Worm (Caenorhabditis elegans) whole organism, L1 larva: ENCODE measurements around the gene trpp-3.

Experiments used
- F16B12.6 ChIP-seq: fragments of 150-350 bp; optimal IDR thresholded peaks from 2 replicates; lab custom pipeline; 2014; ENCODE audit warnings: missing biosample characterization, missing genetic modification characterization
- Y116A8C.19 ChIP-seq: sonication (generic microtip); optimal IDR thresholded peaks from 2 replicates; lab custom pipeline; 2016; ENCODE audit warnings: missing compliant biosample characterization, missing genetic modification characterization, borderline replicate concordance
- aha-1 ChIP-seq: fragments of 150-350 bp; optimal IDR thresholded peaks from 2 replicates; lab custom pipeline; 2014; ENCODE audit warnings: missing biosample characterization, missing genetic modification characterization
- aly-2 ChIP-seq: fragments of 150-350 bp; optimal IDR thresholded peaks from 2 replicates; lab custom pipeline; 2014; ENCODE audit warnings: missing biosample characterization, missing genetic modification characterization
- ceh-88 ChIP-seq: fragments of 200-800 bp; sonication (Bioruptor generic); IDR thresholded peaks from 2 replicates; pipeline ENCODE4 v1.3.6; 2022; ENCODE audit warnings: missing genetic modification characterization, missing compliant biosample characterization
- ceh-90 ChIP-seq: sonication (generic microtip); optimal IDR thresholded peaks from 2 replicates; lab custom pipeline; 2016; ENCODE audit warnings: missing genetic modification characterization, missing compliant biosample characterization
- ces-1 ChIP-seq: fragments of 150-350 bp; optimal IDR thresholded peaks from 2 replicates; lab custom pipeline; 2014; ENCODE audit warnings: missing biosample characterization, missing genetic modification reagents, missing genetic modification characterization
- dpl-1 ChIP-seq, 3 experiments: fragments of 150-350 bp in 2 of 3; sonication (generic microtip) in 1 of 3; optimal IDR thresholded peaks; 2 replicates each; lab custom pipeline; 2014 to 2017; ENCODE audit warnings: missing biosample characterization in 3 of 3, missing genetic modification characterization in 3 of 3, missing genetic modification reagents in 3 of 3
- efl-3 ChIP-seq: fragments of 200-800 bp; sonication (Bioruptor generic); optimal IDR thresholded peaks from 2 replicates; lab custom pipeline; 2018; ENCODE audit warnings: mild to moderate bottlenecking, missing genetic modification characterization, missing compliant biosample characterization
- elt-2 ChIP-seq: sonication (generic microtip); optimal IDR thresholded peaks from 2 replicates; lab custom pipeline; 2016; ENCODE audit warnings: missing genetic modification characterization, mild to moderate bottlenecking, inconsistent platforms, missing compliant biosample characterization, missing genetic modification reagents
- fkh-10 ChIP-seq: sonication (generic microtip); optimal IDR thresholded peaks from 2 replicates; lab custom pipeline; 2017; ENCODE audit warnings: missing biosample characterization, missing genetic modification reagents, missing genetic modification characterization
- fkh-8 ChIP-seq: sonication (generic microtip); optimal IDR thresholded peaks from 2 replicates; lab custom pipeline; 2016; ENCODE audit warnings: mild to moderate bottlenecking, missing genetic modification characterization, missing compliant biosample characterization
- hlh-17 ChIP-seq: fragments of 200-800 bp; sonication (Bioruptor generic); optimal IDR thresholded peaks from 2 replicates; lab custom pipeline; 2018; ENCODE audit warnings: missing genetic modification characterization, mild to moderate bottlenecking, missing compliant biosample characterization, moderate library complexity, borderline replicate concordance
- isw-1 ChIP-seq: fragments of 200-800 bp; sonication (Bioruptor generic); IDR thresholded peaks from 2 replicates; pipeline ENCODE4 v1.3.6; 2022; ENCODE audit warnings: missing genetic modification characterization, missing compliant biosample characterization
- lin-15B ChIP-seq: fragments of 150-350 bp; sonication (generic microtip); optimal IDR thresholded peaks from 3 replicates; lab custom pipeline; 2014; ENCODE audit warnings: missing biosample characterization, missing genetic modification characterization
- lin-39 ChIP-seq: fragments of 150-350 bp; optimal IDR thresholded peaks from 2 replicates; lab custom pipeline; 2014; ENCODE audit warnings: missing biosample characterization, missing genetic modification reagents, missing genetic modification characterization
- lir-3 ChIP-seq: sonication (generic microtip); optimal IDR thresholded peaks from 2 replicates; lab custom pipeline; 2016; ENCODE audit warnings: mild to moderate bottlenecking, missing genetic modification characterization, moderate library complexity, missing compliant biosample characterization; ENCODE audit not compliant: poor library complexity
- lsy-2 ChIP-seq, 2 experiments: fragments of 150-350 bp; optimal IDR thresholded peaks; 2 replicates each; lab custom pipeline; 2014; ENCODE audit warnings: missing biosample characterization in 2 of 2, missing genetic modification characterization in 2 of 2
- mdl-1 ChIP-seq, 2 experiments: fragments of 150-350 bp; optimal IDR thresholded peaks; 2 replicates each; lab custom pipeline; 2014 to 2017; ENCODE audit warnings: missing biosample characterization in 2 of 2, missing genetic modification characterization in 2 of 2, inconsistent platforms in 1 of 2
- nhr-11 ChIP-seq: fragments of 150-350 bp; optimal IDR thresholded peaks from 2 replicates; lab custom pipeline; 2014; ENCODE audit warnings: missing biosample characterization, missing genetic modification characterization
- nhr-19 ChIP-seq: fragments of 200-800 bp; sonication (Bioruptor generic); conservative IDR thresholded peaks from 2 replicates; pipeline ENCODE4 v1.3.6; 2022; ENCODE audit warnings: missing genetic modification characterization, missing compliant biosample characterization
- nhr-71 ChIP-seq: sonication (generic microtip); optimal IDR thresholded peaks from 2 replicates; lab custom pipeline; 2016; ENCODE audit warnings: mild to moderate bottlenecking, missing genetic modification characterization, moderate library complexity, missing compliant biosample characterization
- nhr-90 ChIP-seq: sonication (generic microtip); optimal IDR thresholded peaks from 2 replicates; lab custom pipeline; 2016; ENCODE audit warnings: mild to moderate bottlenecking, missing genetic modification characterization, missing compliant biosample characterization; ENCODE audit not compliant: poor library complexity
- pag-3 ChIP-seq: sonication (generic microtip); optimal IDR thresholded peaks from 2 replicates; lab custom pipeline; 2017; ENCODE audit warnings: missing genetic modification characterization, mild to moderate bottlenecking, missing compliant biosample characterization, antibody characterized with exemption, borderline replicate concordance; ENCODE audit not compliant: insufficient read depth
- pax-3 ChIP-seq: fragments of 200-800 bp; sonication (Bioruptor generic); optimal IDR thresholded peaks from 2 replicates; lab custom pipeline; 2018; ENCODE audit warnings: mild to moderate bottlenecking, missing genetic modification characterization, moderate library complexity, missing compliant biosample characterization
- rnt-1 ChIP-seq: sonication (generic microtip); optimal IDR thresholded peaks from 2 replicates; lab custom pipeline; 2016; ENCODE audit warnings: mild to moderate bottlenecking, missing genetic modification characterization, moderate library complexity, missing compliant biosample characterization
- skn-1 ChIP-seq: fragments of 150-350 bp; optimal IDR thresholded peaks from 2 replicates; lab custom pipeline; 2014; ENCODE audit warnings: missing biosample characterization, missing genetic modification characterization
- snpc-4 ChIP-seq: fragments of 150-350 bp; optimal IDR thresholded peaks from 2 replicates; lab custom pipeline; 2014; ENCODE audit warnings: missing biosample characterization, missing genetic modification characterization
- sox-4 ChIP-seq: sonication (generic microtip); optimal IDR thresholded peaks from 2 replicates; lab custom pipeline; 2016; ENCODE audit warnings: missing genetic modification characterization, missing compliant biosample characterization
- sup-37 ChIP-seq: fragments of 200-800 bp; sonication (Bioruptor generic); optimal IDR thresholded peaks from 2 replicates; lab custom pipeline; 2018; ENCODE audit warnings: mild to moderate bottlenecking, missing genetic modification characterization, missing compliant biosample characterization
- swsn-7 ChIP-seq: sonication (generic microtip); optimal IDR thresholded peaks from 2 replicates; lab custom pipeline; 2016; ENCODE audit warnings: missing genetic modification characterization, missing compliant biosample characterization
- unc-30 ChIP-seq: sonication (generic microtip); optimal IDR thresholded peaks from 2 replicates; lab custom pipeline; 2017; ENCODE audit warnings: missing biosample characterization, missing genetic modification characterization
- unc-98 ChIP-seq: fragments of 200-800 bp; sonication (Bioruptor generic); IDR thresholded peaks from 2 replicates; pipeline ENCODE4 v1.3.6; 2022; ENCODE audit warnings: missing genetic modification characterization, missing compliant biosample characterization
- vab-15 ChIP-seq: sonication (generic microtip); optimal IDR thresholded peaks from 2 replicates; lab custom pipeline; 2017; ENCODE audit warnings: missing genotype, mild to moderate bottlenecking, missing genetic modification characterization, missing compliant biosample characterization
- xbp-1 ChIP-seq: sonication (generic microtip); optimal IDR thresholded peaks from 2 replicates; lab custom pipeline; 2016; ENCODE audit warnings: missing genetic modification characterization, missing compliant biosample characterization
- zag-1 ChIP-seq: fragments of 150-350 bp; optimal IDR thresholded peaks from 2 replicates; lab custom pipeline; 2014; ENCODE audit warnings: missing biosample characterization, missing genetic modification characterization

trpp-3 gene

DNA sequence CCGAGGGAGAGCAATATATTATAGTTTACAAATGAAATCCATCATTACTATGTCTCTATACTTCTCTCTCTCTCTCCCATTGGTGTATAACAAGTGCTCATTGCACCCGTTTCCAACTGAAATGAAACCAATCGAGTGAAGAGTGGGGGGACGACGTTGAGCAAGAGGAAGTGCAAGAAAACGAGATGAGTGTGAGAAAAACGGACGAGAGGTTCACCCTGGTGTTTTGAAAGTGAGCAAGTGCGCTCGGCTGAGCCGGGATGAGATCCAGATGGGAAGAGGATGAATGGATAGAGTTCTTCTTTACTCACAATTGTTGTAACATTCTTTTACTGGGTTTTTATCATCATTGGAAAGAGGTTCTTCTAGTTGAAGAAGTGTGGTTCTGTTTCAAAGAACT lies 41.6 kb upstream of the trpp-3 start (continued):
- TF ChIP-seq sup-37 (GFP tag; lab: Kevin White, UChicago) (no peak), efl-3 (no peak), isw-1 (GFP tag; lab: Robert Waterston, UW) (peak; percentile 15), lir-3 (tag; lab: Kevin White, UChicago) (no peak), fkh-10 (no peak), snpc-4 (no peak), skn-1 (tag; lab: Kevin White, UChicago) (no peak), unc-30 (no peak), nhr-90 (tag; lab: Kevin White, UChicago) (no peak), swsn-7 (peak; percentile 27), nhr-71 (tag; lab: Kevin White, UChicago) (peak; percentile 50), pax-3 (tag; lab: Kevin White, UChicago) (no peak), lin-15B (tag; lab: Kevin White, UChicago) (peak; percentile 37), aly-2 (tag; lab: Kevin White, UChicago) (no peak), ceh-88 (GFP tag; lab: Robert Waterston, UW) (no peak), ceh-90 (tag; lab: Kevin White, UChicago) (no peak), mdl-1 (tag; optimal IDR thresholded peaks at IDR 0.05; lab: Kevin White, UChicago) (no peak), unc-98 (GFP tag; lab: Robert Waterston, UW) (no peak), xbp-1 (tag; lab: Kevin White, UChicago) (peak; percentile 14), zag-1 (tag; lab: Kevin White, UChicago) (no peak)

ce11 chrIII:9485373-9485772 lies 40.0 kb upstream of the trpp-3 start, which contains the start of gene bre-3:
TSS of gene bre-3 (minus strand) at chrIII:9485473.
- TF ChIP-seq lsy-2 (tag; optimal IDR thresholded peaks at IDR 0.05; lab: Kevin White, UChicago), result no peak
- no peak for TF ChIP-seq dpl-1 (GFP tag; optimal IDR thresholded peaks at IDR 0.05; lab: Kevin White, UChicago)
- TF ChIP-seq ceh-90 (tag; lab: Kevin White, UChicago), result no peak
- no peak for TF ChIP-seq hlh-17 (GFP tag; lab: Kevin White, UChicago)
- TF ChIP-seq vab-15 (tag; lab: Kevin White, UChicago), result no peak
- no peak for TF ChIP-seq mdl-1 (tag; optimal IDR thresholded peaks at IDR 0.05; lab: Kevin White, UChicago)
- no peak for TF ChIP-seq ces-1 (GFP tag; lab: Kevin White, UChicago)
- no peak for TF ChIP-seq pag-3
- TF ChIP-seq swsn-7, result no peak
- no peak for TF ChIP-seq F16B12.6 (tag; lab: Kevin White, UChicago)
- TF ChIP-seq Y116A8C.19 (tag; lab: Kevin White, UChicago), result no peak
- TF ChIP-seq aha-1 (tag; lab: Kevin White, UChicago), result no peak
- TF ChIP-seq sup-37 (GFP tag; lab: Kevin White, UChicago), result no peak
- no peak for TF ChIP-seq fkh-8
- TF ChIP-seq sox-4 (tag; lab: Kevin White, UChicago), result no peak
- no peak for TF ChIP-seq nhr-90 (tag; lab: Kevin White, UChicago)
- TF ChIP-seq lin-39 (tag; lab: Kevin White, UChicago), result no peak
- TF ChIP-seq, all 84 proteins: peak for 0

DNA sequence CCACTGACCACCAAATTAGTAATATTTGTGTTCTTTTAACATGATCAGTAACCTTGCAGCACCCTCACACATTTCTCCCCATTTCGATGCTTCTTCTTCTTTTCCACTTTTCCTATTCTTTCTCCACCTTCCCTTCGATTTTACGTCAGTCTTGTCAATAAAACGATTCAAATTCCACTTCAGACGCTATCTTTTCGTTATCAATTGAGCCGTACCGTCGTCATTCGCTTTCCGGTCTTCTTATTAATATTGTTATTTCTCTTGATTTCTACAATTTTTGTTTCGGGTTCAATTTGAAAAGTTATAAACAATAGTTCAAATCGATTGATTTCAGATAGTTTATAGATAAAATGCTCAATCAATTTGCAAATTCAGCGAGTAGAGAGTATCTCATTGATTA lies 37.9 kb upstream of the trpp-3 start:
- TF ChIP-seq rnt-1 (tag; lab: Kevin White, UChicago) (no peak), elt-2 (peak; percentile 6)

DNA sequence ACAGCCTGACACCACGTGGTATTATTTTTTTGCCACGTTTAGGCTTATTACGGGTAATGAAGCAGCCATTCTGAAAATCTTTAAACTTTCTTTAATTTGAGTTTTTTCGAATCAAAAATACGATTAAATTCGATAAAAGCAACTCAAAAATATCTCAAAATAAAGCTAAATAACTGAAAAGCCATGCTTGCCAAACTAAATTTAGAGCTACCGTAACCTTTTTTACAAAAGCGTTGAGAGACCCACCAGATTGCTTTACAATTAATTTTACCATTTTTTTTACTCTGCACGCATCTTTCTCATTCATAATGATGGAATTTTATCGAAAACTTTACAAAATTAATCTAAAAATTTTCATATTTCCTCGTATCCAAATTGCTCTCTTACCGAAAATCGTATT lies 37.3 kb upstream of the trpp-3 start:
- TF ChIP-seq nhr-11 (tag; lab: Kevin White, UChicago), result no peak
- TF ChIP-seq nhr-19 (GFP tag; lab: Robert Waterston, UW), result no peak
- no peak for TF ChIP-seq unc-98 (GFP tag; lab: Robert Waterston, UW)
- no peak for TF ChIP-seq ceh-90 (tag; lab: Kevin White, UChicago)
- no peak for TF ChIP-seq fkh-8
- TF ChIP-seq hlh-17 (GFP tag; lab: Kevin White, UChicago), result no peak
